Fruit fly (Drosophila melanogaster) whole organism, pupa: ENCODE data around the gene sog.

ENCODE experiments used
- CG10348 ChIP-seq: fragments of 200-800 bp; sonication (Bioruptor generic); IDR thresholded peaks from 2 replicates; pipeline ENCODE4 v1.3.6; 2022; ENCODE audit warnings: missing biosample characterization, missing genetic modification characterization
- CG12605 ChIP-seq: fragments of 200-800 bp; sonication (Bioruptor generic); IDR thresholded peaks from 2 replicates; pipeline ENCODE4 v1.3.6; 2022; ENCODE audit warnings: missing biosample characterization, missing genetic modification characterization
- CG13204 ChIP-seq: fragments of 200-800 bp; sonication (Bioruptor generic); optimal IDR thresholded peaks from 2 replicates; lab custom pipeline; 2018; ENCODE audit warnings: missing biosample characterization, mild to moderate bottlenecking, missing genetic modification characterization, moderate library complexity
- CG14655 ChIP-seq: fragments of 200-800 bp; sonication (Bioruptor generic); optimal IDR thresholded peaks from 3 replicates; lab custom pipeline; 2017; ENCODE audit warnings: mild to moderate bottlenecking, missing biosample characterization, missing genetic modification reagents, missing genetic modification characterization
- CG15710 ChIP-seq: fragments of 200-800 bp; sonication (Bioruptor generic); optimal IDR thresholded peaks from 2 replicates; lab custom pipeline; 2018; ENCODE audit warnings: missing biosample characterization, mild to moderate bottlenecking, missing genetic modification characterization, moderate library complexity
- CG17806 ChIP-seq: fragments of 200-800 bp; sonication (Bioruptor generic); optimal IDR thresholded peaks from 2 replicates; lab custom pipeline; 2018; ENCODE audit warnings: missing biosample characterization, mild to moderate bottlenecking, missing genetic modification characterization, moderate library complexity
- CG32121 ChIP-seq: fragments of 200-800 bp; sonication (Bioruptor generic); IDR thresholded peaks from 2 replicates; pipeline ENCODE4 v1.3.6; 2022; ENCODE audit warnings: missing biosample characterization, missing genetic modification characterization
- CG34367 ChIP-seq: fragments of 200-800 bp; sonication (Bioruptor generic); optimal IDR thresholded peaks from 2 replicates; lab custom pipeline; 2018; ENCODE audit warnings: missing biosample characterization, mild to moderate bottlenecking, missing genetic modification characterization
- CG4496 ChIP-seq: fragments of 200-800 bp; sonication (Bioruptor generic); IDR thresholded peaks from 3 replicates; pipeline ENCODE4 v1.3.6; 2022; ENCODE audit warnings: missing biosample characterization, missing genetic modification characterization
- CG8159 ChIP-seq: fragments of 200-800 bp; sonication (Bioruptor generic); optimal IDR thresholded peaks from 3 replicates; lab custom pipeline; 2018; ENCODE audit warnings: missing biosample characterization, mild to moderate bottlenecking, missing genetic modification characterization, moderate library complexity
- CG8301 ChIP-seq: fragments of 200-800 bp; sonication (Bioruptor generic); optimal IDR thresholded peaks from 2 replicates; lab custom pipeline; 2018; ENCODE audit warnings: missing biosample characterization, mild to moderate bottlenecking, missing genetic modification characterization
- CG9948 ChIP-seq: fragments of 200-800 bp; sonication (Bioruptor generic); optimal IDR thresholded peaks from 2 replicates; lab custom pipeline; 2018; ENCODE audit warnings: missing biosample characterization, mild to moderate bottlenecking, missing genetic modification characterization, moderate library complexity
- D1 ChIP-seq: fragments of 200-800 bp; sonication (Bioruptor generic); optimal IDR thresholded peaks from 2 replicates; lab custom pipeline; 2018; ENCODE audit warnings: missing biosample characterization, mild to moderate bottlenecking, missing genetic modification characterization, moderate library complexity
- EcR ChIP-seq: fragments of 200-800 bp; sonication (Bioruptor generic); optimal IDR thresholded peaks from 3 replicates; lab custom pipeline; 2019; ENCODE audit warnings: missing biosample characterization, missing genetic modification characterization, mild to moderate bottlenecking, moderate library complexity, missing genetic modification reagents
- Ets98B ChIP-seq: fragments of 200-800 bp; sonication (Bioruptor generic); IDR thresholded peaks from 2 replicates; pipeline ENCODE4 v1.3.6; 2022; ENCODE audit warnings: missing biosample characterization, missing genetic modification characterization
- Pif1A ChIP-seq: fragments of 200-800 bp; sonication (Bioruptor generic); optimal IDR thresholded peaks from 3 replicates; lab custom pipeline; 2016; ENCODE audit warnings: missing biosample characterization, missing genetic modification characterization
- Pif1B ChIP-seq: fragments of 200-800 bp; sonication (Bioruptor generic); optimal IDR thresholded peaks from 3 replicates; lab custom pipeline; 2016; ENCODE audit warnings: missing biosample characterization, missing genetic modification characterization
- Snoo ChIP-seq: fragments of 200-800 bp; sonication (Bioruptor generic); optimal IDR thresholded peaks from 3 replicates; lab custom pipeline; 2017; ENCODE audit warnings: missing biosample characterization, mild to moderate bottlenecking, missing genetic modification characterization, inconsistent platforms
- fd96Ca ChIP-seq: fragments of 200-800 bp; sonication (Bioruptor generic); IDR thresholded peaks from 3 replicates; pipeline ENCODE4 v1.3.6; 2022; ENCODE audit warnings: missing biosample characterization, missing genetic modification characterization
- gl ChIP-seq: fragments of 200-800 bp; sonication (Bioruptor generic); optimal IDR thresholded peaks from 2 replicates; lab custom pipeline; 2018; ENCODE audit warnings: missing biosample characterization, mild to moderate bottlenecking, missing genetic modification characterization
- rn ChIP-seq: fragments of 200-800 bp; sonication (Bioruptor generic); IDR thresholded peaks from 2 replicates; pipeline ENCODE4 v1.3.6; 2022; ENCODE audit warnings: missing biosample characterization, missing genetic modification characterization

sog gene

DNA sequence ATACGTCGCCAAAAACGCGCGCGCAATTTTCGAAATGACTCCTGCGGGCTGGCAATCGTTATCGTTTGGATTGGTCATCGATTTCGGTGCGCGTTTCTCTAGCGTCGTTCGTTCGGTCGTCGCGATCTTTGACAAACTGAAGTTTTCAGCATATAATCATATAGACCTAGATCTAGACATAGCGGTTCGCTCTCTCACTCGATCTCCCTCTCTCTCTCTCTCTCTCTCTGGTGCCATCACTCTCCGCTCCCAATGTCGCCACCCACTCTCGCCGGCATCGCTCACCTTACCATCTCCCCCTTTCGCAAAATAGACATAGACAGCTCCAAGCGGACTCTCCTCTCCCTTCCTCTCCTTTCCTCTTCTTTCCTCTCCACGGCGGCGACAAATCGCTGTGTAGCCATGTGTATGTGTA lies at the start of gene sog:
Gene sog (minus strand): TSS at position 122 of the 415 bp plus-strand sequence.
- TF ChIP-seq Ets98B (GFP tag; lab: Robert Waterston, UW) (peak; percentile 48; the same call in 1 of the 2 replicates), CG32121 (GFP tag; lab: Robert Waterston, UW) (peak; percentile 41; the same call in 1 of the 2 replicates), fd96Ca (GFP tag; lab: Robert Waterston, UW) (peak; percentile 41; the same call in 1 of the 3 replicates), Snoo (tag; lab: Kevin White, UChicago) (no peak), CG10348 (GFP tag; lab: Robert Waterston, UW) (no peak)
- TF ChIP-seq, all 21 proteins: peak for 3

DNA sequence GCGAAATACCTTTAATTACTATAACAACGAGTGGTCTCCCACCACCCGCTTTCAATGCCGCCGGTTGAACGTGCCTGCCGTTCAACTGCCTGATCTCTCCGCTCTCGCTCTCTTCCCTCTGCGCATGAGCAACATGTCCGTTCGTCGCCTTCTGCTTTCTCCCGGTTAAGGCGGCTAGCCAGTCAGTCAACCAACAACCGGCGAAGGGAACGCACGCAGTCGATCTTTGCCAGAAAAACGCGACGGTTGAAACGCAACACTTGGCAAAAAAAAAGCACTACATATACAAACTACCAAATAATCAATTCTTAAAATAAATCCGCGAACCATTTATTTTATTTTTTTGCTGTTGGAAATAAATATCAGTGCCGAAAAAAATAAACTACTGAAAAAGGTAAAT lies 42.1 kb upstream of the sog start, which contains the start of gene CG12708:
Gene CG12708 (plus strand): TSS at position 183 of the 400 bp plus-strand sequence.
- TF ChIP-seq Ets98B (GFP tag; lab: Robert Waterston, UW) (peak; percentile 44), gl (no peak), CG8301 (tag; lab: Kevin White, UChicago) (peak; percentile 6), Pif1A (GFP tag; lab: Kevin White, UChicago) (peak; percentile 32), D1 (tag; lab: Kevin White, UChicago) (no peak), EcR (GFP tag; lab: Kevin White, UChicago) (peak; percentile 19), CG8159 (tag; lab: Kevin White, UChicago) (no peak), Snoo (tag; lab: Kevin White, UChicago) (peak; percentile 16), CG4496 (GFP tag; lab: Robert Waterston, UW) (peak; percentile 56; the same call in 1 of the 3 replicates), fd96Ca (GFP tag; lab: Robert Waterston, UW) (no peak; the same call in 2 of the 3 replicates), CG14655 (peak; percentile 18), Pif1B (GFP tag; lab: Kevin White, UChicago) (peak; percentile 35), CG17806 (tag; lab: Kevin White, UChicago) (peak; percentile 6), CG12605 (GFP tag; lab: Robert Waterston, UW) (0 out of 2 replicates have a peak, but pooled peaks have one; percentile 21)
- TF ChIP-seq, all 21 proteins: peak for 10

DNA sequence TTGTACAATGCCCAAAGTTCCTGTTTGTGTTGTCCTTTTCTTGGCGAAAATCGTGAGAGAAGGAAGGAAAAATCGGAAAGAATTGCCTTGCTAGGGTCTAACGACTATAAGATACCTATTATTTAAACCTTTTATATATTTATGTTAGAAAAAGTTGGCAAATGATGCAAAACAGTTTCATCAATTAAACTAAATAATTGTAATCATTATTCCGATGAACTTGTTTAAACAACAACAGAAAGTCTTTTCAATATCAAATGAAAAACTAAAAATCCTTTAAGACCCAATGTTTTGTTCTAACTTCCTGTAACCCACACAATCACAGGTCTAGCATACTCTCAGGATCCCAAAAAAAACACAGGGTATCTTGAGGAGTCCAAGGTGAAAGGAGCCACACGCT lies 41.1 kb upstream of the sog start:
- no peak for TF ChIP-seq CG17806 (tag; lab: Kevin White, UChicago)
- no peak for TF ChIP-seq Ets98B (GFP tag; lab: Robert Waterston, UW)
- TF ChIP-seq Pif1A (GFP tag; lab: Kevin White, UChicago), result no peak

- no peak for TF ChIP-seq rn (GFP tag; lab: Robert Waterston, UW)
- TF ChIP-seq D1 (tag; lab: Kevin White, UChicago), result peak; percentile 58
- peak; percentile 83 for TF ChIP-seq CG17806 (tag; lab: Kevin White, UChicago)
- no peak for TF ChIP-seq CG10348 (GFP tag; lab: Robert Waterston, UW)
- peak; percentile 33; the same call in 1 of the 3 replicates for TF ChIP-seq CG4496 (GFP tag; lab: Robert Waterston, UW)
- TF ChIP-seq Snoo (tag; lab: Kevin White, UChicago), result peak; percentile 77
- peak; percentile 52 for TF ChIP-seq Pif1A (GFP tag; lab: Kevin White, UChicago)
- no peak for TF ChIP-seq CG32121 (GFP tag; lab: Robert Waterston, UW)
- peak; percentile 54 for TF ChIP-seq Pif1B (GFP tag; lab: Kevin White, UChicago)
- no peak for TF ChIP-seq CG12605 (GFP tag; lab: Robert Waterston, UW)
- TF ChIP-seq CG8159 (tag; lab: Kevin White, UChicago), result peak; percentile 87
- TF ChIP-seq CG34367 (tag; lab: Kevin White, UChicago), result peak; percentile 72
- peak; percentile 23 for TF ChIP-seq CG13204 (GFP tag; lab: Kevin White, UChicago)
- TF ChIP-seq gl, result peak; percentile 45
- TF ChIP-seq CG9948 (tag; lab: Kevin White, UChicago), result peak; percentile 84
- peak; percentile 66 for TF ChIP-seq CG8301 (tag; lab: Kevin White, UChicago)
- TF ChIP-seq Ets98B (GFP tag; lab: Robert Waterston, UW), result no peak
- TF ChIP-seq CG14655, result peak; percentile 73
- peak; percentile 80 for TF ChIP-seq CG15710
- TF ChIP-seq EcR (GFP tag; lab: Kevin White, UChicago), result no peak
- TF ChIP-seq fd96Ca (GFP tag; lab: Robert Waterston, UW), result no peak
These were observed 37.9 kb upstream of the sog start, which contains the start of gene CG15646 for dm6 chrX:15671026-15671563. Gene CG15646, minus strand, starts transcription at chrX:15671029.

DNA sequence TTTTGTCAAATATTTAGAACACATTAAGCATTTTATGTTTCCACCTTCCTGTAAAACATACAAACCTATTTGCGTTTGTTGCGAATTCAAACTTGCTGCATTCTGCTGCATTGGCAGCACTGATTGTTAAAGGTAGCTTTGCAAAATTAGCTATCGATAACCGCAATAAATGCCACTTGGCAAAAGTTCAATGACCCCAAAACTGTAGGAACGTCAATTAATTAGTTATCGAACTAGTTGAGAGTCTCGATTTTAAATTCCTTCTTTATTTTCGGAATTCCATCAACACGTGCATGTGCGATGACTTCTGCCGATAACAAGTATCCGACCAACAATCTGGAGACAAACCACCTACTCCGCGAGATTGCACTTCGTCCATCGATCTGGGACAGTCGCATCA lies 29.1 kb upstream of the sog start, which contains the start of gene CG8119:
Gene CG8119 (plus strand): TSS at position 301 of the 400 bp plus-strand sequence.
- TF ChIP-seq CG4496 (GFP tag; lab: Robert Waterston, UW), result no peak
- TF ChIP-seq gl, result no peak
- no peak for TF ChIP-seq CG34367 (tag; lab: Kevin White, UChicago)
- TF ChIP-seq CG17806 (tag; lab: Kevin White, UChicago), result no peak
- TF ChIP-seq CG9948 (tag; lab: Kevin White, UChicago), result no peak
- TF ChIP-seq CG32121 (GFP tag; lab: Robert Waterston, UW), result no peak
- TF ChIP-seq CG8301 (tag; lab: Kevin White, UChicago), result no peak
- no peak for TF ChIP-seq CG14655
- TF ChIP-seq CG13204 (GFP tag; lab: Kevin White, UChicago), result no peak
- no peak for TF ChIP-seq CG12605 (GFP tag; lab: Robert Waterston, UW)
- TF ChIP-seq CG8159 (tag; lab: Kevin White, UChicago), result no peak
- TF ChIP-seq Ets98B (GFP tag; lab: Robert Waterston, UW), result no peak
- no peak for TF ChIP-seq CG15710
- TF ChIP-seq Pif1B (GFP tag; lab: Kevin White, UChicago), result no peak
- TF ChIP-seq Pif1A (GFP tag; lab: Kevin White, UChicago), result no peak
- TF ChIP-seq EcR (GFP tag; lab: Kevin White, UChicago), result no peak
- TF ChIP-seq D1 (tag; lab: Kevin White, UChicago), result no peak
